Worm (Caenorhabditis elegans): ENCODE measurements around the gene C04G6.13.

ce11 chrII:5099034-5099433 is 5.0 kb downstream of the C04G6.13 start:
- TF ChIP-seq php-3 (GFP tag; IDR thresholded peaks at IDR 0.05) (no peak), lin-15B (tag; optimal IDR thresholded peaks at IDR 0.05) (no peak), R02D3.7 (tag; optimal IDR thresholded peaks at IDR 0.05) (no peak), ces-1 (GFP tag; optimal IDR thresholded peaks at IDR 0.05) (no peak), unc-39 (tag; optimal IDR thresholded peaks at IDR 0.05) (no peak), duxl-1 (tag; optimal IDR thresholded peaks at IDR 0.05; ENCODE audit: poor library complexity) (no peak), dmd-9 (GFP tag; IDR thresholded peaks at IDR 0.05) (no peak), ztf-11 (tag; optimal IDR thresholded peaks at IDR 0.05) (no peak), fos-1 (tag; optimal IDR thresholded peaks at IDR 0.05) (no peak), nhr-111 (GFP tag; optimal IDR thresholded peaks at IDR 0.05) (no peak)
